Fruit fly (Drosophila melanogaster): ENCODE data around the gene CG14346.

dm6 chr2L:1390271-1390670, 22.5 kb downstream of the CG14346 start:
- TF ChIP-seq cic (GFP tag; optimal IDR thresholded peaks at IDR 0.05) (no peak), CG5204 (GFP tag; optimal IDR thresholded peaks at IDR 0.05) (no peak), CG7101 (tag; optimal IDR thresholded peaks at IDR 0.05) (no peak), Hr96 (GFP tag; optimal IDR thresholded peaks at IDR 0.05) (no peak), toe (GFP tag; optimal IDR thresholded peaks at IDR 0.05) (no peak), tj (GFP tag; optimal IDR thresholded peaks at IDR 0.05) (no peak), kay (GFP tag; ENCODE audit: borderline replicate concordance) (no peak), Mnt (GFP tag; optimal IDR thresholded peaks at IDR 0.05) (no peak), CG11617 (GFP tag; optimal IDR thresholded peaks at IDR 0.05) (no peak), ovo (GFP tag; optimal IDR thresholded peaks at IDR 0.05) (no peak), CG7045 (GFP tag; optimal IDR thresholded peaks at IDR 0.05) (no peak)

Measured in whole organism, adult.